Fruit fly (Drosophila melanogaster): ENCODE results near the gene CG15628.

CG15628 gene

dm6 chr2L:4829040-4829439, 7.5 kb downstream of the CG15628 start (continued):
- TF ChIP-seq Lhr (GFP tag; optimal IDR thresholded peaks at IDR 0.05) (no peak), Ravus (GFP tag; IDR thresholded peaks at IDR 0.05) (no peak), CG10654 (GFP tag; optimal IDR thresholded peaks at IDR 0.05) (no peak), CG8290 (GFP tag; optimal IDR thresholded peaks at IDR 0.05) (no peak), CG8290 (tag; optimal IDR thresholded peaks at IDR 0.05) (no peak), CG1832 (GFP tag; optimal IDR thresholded peaks at IDR 0.05) (no peak), Vsx1 (GFP tag; optimal IDR thresholded peaks at IDR 0.05) (peak; percentile 23), Drgx (GFP tag; IDR thresholded peaks at IDR 0.05) (no peak), sens (GFP tag) (peak; percentile 74), CG2712 (tag; optimal IDR thresholded peaks at IDR 0.05) (no peak), onecut (GFP tag; IDR thresholded peaks at IDR 0.05) (no peak), crp (GFP tag; optimal IDR thresholded peaks at IDR 0.05) (no peak), CG15479 (GFP tag; optimal IDR thresholded peaks at IDR 0.05) (peak; percentile 71), CG15696 (tag; optimal IDR thresholded peaks at IDR 0.05) (peak; percentile 2), CG13296 (GFP tag; optimal IDR thresholded peaks at IDR 0.05) (peak; percentile 77), CG2889 (GFP tag; IDR thresholded peaks at IDR 0.05) (no peak), HLH4C (GFP tag; IDR thresholded peaks at IDR 0.05; ENCODE audit: partially characterized antibody) (no peak), Tbp (GFP tag; optimal IDR thresholded peaks at IDR 0.05) (no peak), h (optimal IDR thresholded peaks at IDR 0.05) (no peak), nerfin-1 (tag; optimal IDR thresholded peaks at IDR 0.05) (no peak), D19B (GFP tag; optimal IDR thresholded peaks at IDR 0.05) (no peak), Hey (tag; optimal IDR thresholded peaks at IDR 0.05) (no peak), mam (GFP tag; optimal IDR thresholded peaks at IDR 0.05) (no peak), dysf (GFP tag; IDR thresholded peaks at IDR 0.05) (no peak), Oaz (GFP tag; IDR thresholded peaks at IDR 0.05) (no peak), gsb (GFP tag; IDR thresholded peaks at IDR 0.05) (no peak), CG17359 (tag; optimal IDR thresholded peaks at IDR 0.05) (peak; percentile 22), twi (tag; optimal IDR thresholded peaks at IDR 0.05) (no peak), schlank (tag; optimal IDR thresholded peaks at IDR 0.05) (peak; percentile 56), CG2116 (GFP tag; optimal IDR thresholded peaks at IDR 0.05) (no peak), MBD-R2 (GFP tag; IDR thresholded peaks at IDR 0.05) (no peak), CG17186 (GFP tag; optimal IDR thresholded peaks at IDR 0.05) (no peak), lola (GFP tag; optimal IDR thresholded peaks at IDR 0.05) (no peak), CG17385 (GFP tag; optimal IDR thresholded peaks at IDR 0.05) (peak; percentile 12), CG8765 (GFP tag; IDR thresholded peaks at IDR 0.05) (no peak), CoRest (tag; optimal IDR thresholded peaks at IDR 0.05) (no peak), Fer1 (GFP tag; optimal IDR thresholded peaks at IDR 0.05) (peak; percentile 69), unc-4 (GFP tag; IDR thresholded peaks at IDR 0.05; ENCODE audit: partially characterized antibody) (no peak), CG7271 (tag; optimal IDR thresholded peaks at IDR 0.05) (no peak), CG17912 (GFP tag; optimal IDR thresholded peaks at IDR 0.05) (peak; percentile 31), CG6272 (GFP tag; IDR thresholded peaks at IDR 0.05) (no peak), dmrt99B (tag; optimal IDR thresholded peaks at IDR 0.05) (no peak), sob (GFP tag; IDR thresholded peaks at IDR 0.05) (peak; percentile 14; the same call in 1 of the 2 replicates), hkb (optimal IDR thresholded peaks at IDR 0.05) (no peak), hkb (GFP tag; IDR thresholded peaks at IDR 0.05) (no peak), CG18262 (tag; optimal IDR thresholded peaks at IDR 0.05) (no peak), oc (tag; optimal IDR thresholded peaks at IDR 0.05) (no peak), Atf6 (GFP tag; IDR thresholded peaks at IDR 0.05) (no peak), CG17361 (GFP tag; IDR thresholded peaks at IDR 0.05) (no peak), NFAT (GFP tag; IDR thresholded peaks at IDR 0.05) (no peak), Pdp1 (GFP tag; optimal IDR thresholded peaks at IDR 0.05) (no peak), CG17568 (GFP tag; optimal IDR thresholded peaks at IDR 0.05) (no peak), CG5953 (GFP tag; IDR thresholded peaks at IDR 0.05) (no peak)
